Fruit fly (Drosophila melanogaster) Kc167 (cell line): Measurements from ENCODE around the gene sr.

Source experiments
- Myc ChIP-seq: fragments of >200 bp; optimal IDR thresholded peaks from 2 replicates; lab custom pipeline; 2017; ENCODE audit warnings: missing external identifiers
- h ChIP-seq: fragments of >200 bp; optimal IDR thresholded peaks from 3 replicates; lab custom pipeline; 2018; ENCODE audit warnings: missing external identifiers
- psq ChIP-seq: fragments of >200 bp; optimal IDR thresholded peaks from 2 replicates; lab custom pipeline; 2017; ENCODE audit warnings: missing external identifiers

DNA sequence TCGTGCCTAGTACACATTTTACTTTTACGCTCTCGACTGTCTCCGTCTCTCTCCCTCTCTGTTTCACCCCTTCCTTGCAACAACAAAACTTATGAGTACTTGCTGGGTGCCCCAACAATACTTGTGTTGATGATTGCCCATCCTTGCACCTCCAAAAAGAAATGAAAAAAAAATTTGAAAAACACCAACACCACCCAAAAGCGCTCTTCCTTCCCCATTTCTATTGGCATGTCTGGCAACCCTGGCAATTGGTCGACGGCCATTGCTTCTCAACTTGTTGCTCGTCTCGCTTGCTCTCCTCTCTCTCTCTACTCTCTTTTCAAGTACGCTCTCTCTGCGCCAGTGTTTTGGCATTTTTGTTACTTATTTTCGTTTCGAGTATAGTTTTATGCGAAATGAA lies 77.8 kb downstream of the sr start:
- TF ChIP-seq psq (no peak), Myc (no peak), h (no peak)
